Worm (Caenorhabditis elegans) whole organism, mixed stage, embryonic: ENCODE results near the gene srh-211.

Experiments used
- elt-3 ChIP-seq: fragments of 150-350 bp; optimal IDR thresholded peaks from 2 replicates; lab custom pipeline; 2014; ENCODE audit warnings: missing biosample characterization, missing genetic modification characterization
- ztf-11 ChIP-seq: fragments of 150-350 bp; optimal IDR thresholded peaks from 2 replicates; lab custom pipeline; 2014; ENCODE audit warnings: missing biosample characterization, missing genetic modification characterization

DNA sequence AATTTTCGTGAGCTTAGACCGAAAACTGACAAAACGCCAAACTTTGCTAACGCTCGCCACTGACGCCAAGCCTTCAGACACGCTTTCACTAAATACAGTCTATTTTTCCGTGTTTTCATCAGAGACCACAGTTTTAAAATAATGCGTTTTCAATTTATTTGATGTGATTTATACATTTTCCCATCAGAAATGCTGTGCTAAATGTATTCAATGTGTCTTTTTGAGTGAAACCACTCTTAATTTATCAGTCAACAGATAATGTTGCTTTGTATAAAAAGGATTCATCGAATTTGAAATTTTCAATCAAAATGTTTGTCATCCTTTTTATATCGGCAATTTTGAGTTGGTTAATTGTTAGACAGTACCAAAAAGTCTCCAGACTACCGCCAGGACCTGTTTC, 49.9 kb downstream of the srh-211 start, which contains the start of gene cyp-35A4:
- TF ChIP-seq elt-3 (tag; lab: Kevin White, UChicago): no peak
- no peak for TF ChIP-seq ztf-11 (tag; lab: Kevin White, UChicago)
